Fruit fly (Drosophila melanogaster) whole organism, embryonic: ENCODE data around the gene CG17637.

Experiments used
- Blimp-1 ChIP-seq: fragments of 200-800 bp; sonication (Bioruptor generic); optimal IDR thresholded peaks from 3 replicates; lab custom pipeline; 2018; ENCODE audit warnings: missing biosample characterization, missing genetic modification characterization, mild to moderate bottlenecking, moderate library complexity, missing genetic modification reagents
- CG11456 ChIP-seq: fragments of 200-800 bp; sonication (Bioruptor generic); IDR thresholded peaks from 3 replicates; pipeline ENCODE4 v1.3.6; 2022; ENCODE audit warnings: missing biosample characterization, missing genetic modification characterization
- CG13624 ChIP-seq: fragments of 200-800 bp; sonication (Bioruptor generic); optimal IDR thresholded peaks from 2 replicates; lab custom pipeline; 2016; ENCODE audit warnings: missing biosample characterization, missing genetic modification characterization
- CG13775 ChIP-seq: fragments of 200-800 bp; sonication (Bioruptor generic); optimal IDR thresholded peaks from 3 replicates; lab custom pipeline; 2017; ENCODE audit warnings: missing biosample characterization, mild to moderate bottlenecking, missing genetic modification characterization
- CG15696 ChIP-seq: fragments of 200-800 bp; sonication (Bioruptor generic); optimal IDR thresholded peaks from 2 replicates; lab custom pipeline; 2019; ENCODE audit warnings: missing biosample characterization, mild to moderate bottlenecking, missing genetic modification characterization, moderate library complexity
- CG16815 ChIP-seq: fragments of 200-800 bp; sonication (Bioruptor generic); optimal IDR thresholded peaks from 3 replicates; lab custom pipeline; 2017; ENCODE audit warnings: missing biosample characterization, mild to moderate bottlenecking, missing genetic modification characterization
- CG17359 ChIP-seq: fragments of 200-800 bp; sonication (Bioruptor generic); optimal IDR thresholded peaks from 3 replicates; lab custom pipeline; 2018; ENCODE audit warnings: missing biosample characterization, mild to moderate bottlenecking, missing genetic modification characterization, moderate library complexity
- CG17802 ChIP-seq: fragments of 200-800 bp; sonication (Bioruptor generic); optimal IDR thresholded peaks from 2 replicates; lab custom pipeline; 2018; ENCODE audit warnings: missing biosample characterization, mild to moderate bottlenecking, missing genetic modification characterization, moderate library complexity
- CG2678 ChIP-seq: fragments of 200-800 bp; sonication (Bioruptor generic); optimal IDR thresholded peaks from 3 replicates; lab custom pipeline; 2019; ENCODE audit warnings: missing biosample characterization, mild to moderate bottlenecking, missing genetic modification characterization, moderate library complexity
- CG30403 ChIP-seq: fragments of 200-800 bp; sonication (Bioruptor generic); optimal IDR thresholded peaks from 3 replicates; lab custom pipeline; 2016; ENCODE audit warnings: missing biosample characterization, missing genetic modification characterization
- CG3065 ChIP-seq: fragments of 200-800 bp; sonication (Bioruptor generic); optimal IDR thresholded peaks from 2 replicates; lab custom pipeline; 2016; ENCODE audit warnings: missing biosample characterization, missing genetic modification characterization
- CG34376 ChIP-seq: fragments of 200-800 bp; sonication (Bioruptor generic); optimal IDR thresholded peaks from 2 replicates; lab custom pipeline; 2018; ENCODE audit warnings: missing biosample characterization, mild to moderate bottlenecking, missing genetic modification characterization
- CG3995 ChIP-seq: fragments of 200-800 bp; sonication (Bioruptor generic); optimal IDR thresholded peaks from 3 replicates; lab custom pipeline; 2016; ENCODE audit warnings: missing biosample characterization, missing genetic modification characterization
- CG4424 ChIP-seq: fragments of 200-800 bp; sonication (Bioruptor generic); optimal IDR thresholded peaks from 3 replicates; lab custom pipeline; 2016; ENCODE audit warnings: missing biosample characterization, missing genetic modification characterization
- Dek ChIP-seq: fragments of 200-800 bp; sonication (Bioruptor generic); optimal IDR thresholded peaks from 3 replicates; lab custom pipeline; 2019; ENCODE audit warnings: missing biosample characterization, mild to moderate bottlenecking, missing genetic modification characterization, moderate library complexity
- Dref ChIP-seq: fragments of 200-800 bp; sonication (Bioruptor generic); IDR thresholded peaks from 2 replicates; pipeline ENCODE4 v1.3.6; 2022; ENCODE audit warnings: missing biosample characterization, missing genetic modification characterization
- H15 ChIP-seq: fragments of 200-800 bp; sonication (Bioruptor generic); IDR thresholded peaks from 3 replicates; pipeline ENCODE4 v1.3.6; 2022; ENCODE audit warnings: missing biosample characterization, missing genetic modification characterization
- Hmx ChIP-seq: fragments of 200-800 bp; sonication (Bioruptor generic); optimal IDR thresholded peaks from 2 replicates; lab custom pipeline; 2016; ENCODE audit warnings: missing biosample characterization, missing genetic modification characterization
- Nf-YA ChIP-seq: fragments of 200-800 bp; sonication (Bioruptor generic); IDR thresholded peaks from 2 replicates; pipeline ENCODE4 v1.3.6; 2022; ENCODE audit warnings: missing biosample characterization, missing genetic modification characterization
- Optix ChIP-seq: fragments of 200-800 bp; sonication (Bioruptor generic); IDR thresholded peaks from 3 replicates; pipeline ENCODE4 v1.3.6; 2022; ENCODE audit warnings: missing biosample characterization, missing genetic modification characterization
- Side ChIP-seq: fragments of 200-800 bp; sonication (Bioruptor generic); optimal IDR thresholded peaks from 2 replicates; lab custom pipeline; 2016; ENCODE audit warnings: missing biosample characterization, missing genetic modification characterization
- Sox100B ChIP-seq: fragments of 200-800 bp; sonication (Bioruptor generic); optimal IDR thresholded peaks from 3 replicates; lab custom pipeline; 2018; ENCODE audit warnings: missing biosample characterization, mild to moderate bottlenecking, missing genetic modification characterization
- Ssrp ChIP-seq: fragments of 200-800 bp; sonication (Bioruptor generic); optimal IDR thresholded peaks from 2 replicates; lab custom pipeline; 2018; ENCODE audit warnings: missing biosample characterization, mild to moderate bottlenecking, missing genetic modification characterization, moderate library complexity
- ash1 ChIP-seq: fragments of 200-800 bp; sonication (Bioruptor generic); optimal IDR thresholded peaks from 2 replicates; lab custom pipeline; 2018; ENCODE audit warnings: missing biosample characterization, mild to moderate bottlenecking, missing genetic modification characterization
- bbx ChIP-seq: fragments of 200-800 bp; sonication (Bioruptor generic); IDR thresholded peaks from 2 replicates; pipeline ENCODE4 v1.3.6; 2022; ENCODE audit warnings: missing biosample characterization, missing genetic modification characterization; ENCODE audit not compliant: partially characterized antibody
- chinmo ChIP-seq: fragments of 200-800 bp; sonication (Bioruptor generic); IDR thresholded peaks from 4 replicates; pipeline ENCODE4 v1.3.6; 2022; ENCODE audit warnings: missing biosample characterization, missing genetic modification characterization; ENCODE audit not compliant: partially characterized antibody
- dpn ChIP-seq, 2 experiments: fragments of 200-800 bp; sonication (Bioruptor generic); optimal IDR thresholded peaks; 3 replicates each; lab custom pipeline; 2016; ENCODE audit warnings: missing biosample characterization in 2 of 2, missing genetic modification characterization in 2 of 2
- fd102C ChIP-seq: fragments of 200-800 bp; sonication (Bioruptor generic); optimal IDR thresholded peaks from 2 replicates; lab custom pipeline; 2018; ENCODE audit warnings: missing biosample characterization, mild to moderate bottlenecking, missing genetic modification characterization, moderate library complexity
- gce ChIP-seq: fragments of 200-800 bp; sonication (Bioruptor generic); IDR thresholded peaks from 3 replicates; pipeline ENCODE4 v1.3.6; 2022; ENCODE audit warnings: missing biosample characterization, missing genetic modification characterization
- gcm ChIP-seq: fragments of 200-800 bp; sonication (Bioruptor generic); optimal IDR thresholded peaks from 2 replicates; lab custom pipeline; 2019; ENCODE audit warnings: missing biosample characterization, mild to moderate bottlenecking, missing genetic modification characterization, moderate library complexity
- gfzf ChIP-seq: fragments of 200-800 bp; sonication (Bioruptor generic); optimal IDR thresholded peaks from 2 replicates; lab custom pipeline; 2016; ENCODE audit warnings: missing biosample characterization, mild to moderate bottlenecking, missing genetic modification characterization, moderate library complexity
- ind ChIP-seq: fragments of 200-800 bp; sonication (Bioruptor generic); optimal IDR thresholded peaks from 3 replicates; lab custom pipeline; 2016; ENCODE audit warnings: missing biosample characterization, missing genetic modification characterization
- kah ChIP-seq: fragments of 200-800 bp; sonication (Bioruptor generic); optimal IDR thresholded peaks from 2 replicates; lab custom pipeline; 2018; ENCODE audit warnings: missing biosample characterization, mild to moderate bottlenecking, missing genetic modification characterization
- kay ChIP-seq: fragments of 200-800 bp; sonication (Bioruptor generic); optimal IDR thresholded peaks from 2 replicates; lab custom pipeline; 2016; ENCODE audit warnings: missing biosample characterization, missing genetic modification characterization
- lbe ChIP-seq: fragments of 200-800 bp; sonication (Bioruptor generic); optimal IDR thresholded peaks from 2 replicates; lab custom pipeline; 2016; ENCODE audit warnings: missing biosample characterization, mild to moderate bottlenecking, missing genetic modification characterization
- lmd ChIP-seq: fragments of 200-800 bp; sonication (Bioruptor generic); IDR thresholded peaks from 2 replicates; pipeline ENCODE4 v1.3.6; 2022; ENCODE audit warnings: missing biosample characterization, missing genetic modification characterization
- lov ChIP-seq, 2 experiments: fragments of 200-800 bp in 1 of 2; fragments of >200 bp in 1 of 2; sonication (Bioruptor generic) in 1 of 2; IDR thresholded peaks in 1 of 2; optimal IDR thresholded peaks in 1 of 2; 2 replicates in 1 of 2; 3 replicates in 1 of 2; pipeline versions ENCODE4 v1.3.6 to Lab custom; 2017 to 2022; ENCODE audit warnings: missing biosample characterization in 1 of 2, missing genetic modification characterization in 1 of 2
- nom ChIP-seq: fragments of 200-800 bp; sonication (Bioruptor generic); optimal IDR thresholded peaks from 2 replicates; lab custom pipeline; 2017; ENCODE audit warnings: missing biosample characterization, missing genetic modification characterization, mild to moderate bottlenecking, moderate library complexity, missing genetic modification reagents
- oc ChIP-seq: fragments of 200-800 bp; sonication (Bioruptor generic); optimal IDR thresholded peaks from 2 replicates; lab custom pipeline; 2018; ENCODE audit warnings: missing biosample characterization, mild to moderate bottlenecking, missing genetic modification characterization, moderate library complexity
- pzg ChIP-seq: fragments of 200-800 bp; sonication (Bioruptor generic); optimal IDR thresholded peaks from 3 replicates; lab custom pipeline; 2018; ENCODE audit warnings: missing biosample characterization, mild to moderate bottlenecking, missing genetic modification characterization, moderate library complexity
- sens-2 ChIP-seq: fragments of 200-800 bp; sonication (Bioruptor generic); IDR thresholded peaks from 2 replicates; pipeline ENCODE4 v1.3.6; 2022; ENCODE audit warnings: missing biosample characterization, missing genetic modification characterization
- ssp ChIP-seq: fragments of 200-800 bp; sonication (Bioruptor generic); IDR thresholded peaks from 2 replicates; pipeline ENCODE4 v1.3.6; 2022; ENCODE audit warnings: missing biosample characterization, missing genetic modification characterization
- twi ChIP-seq: fragments of 200-800 bp; optimal IDR thresholded peaks from 2 replicates; lab custom pipeline; 2019; ENCODE audit warnings: missing biosample characterization, mild to moderate bottlenecking, missing genetic modification characterization, moderate library complexity
- unpg ChIP-seq: fragments of 200-800 bp; sonication (Bioruptor generic); optimal IDR thresholded peaks from 3 replicates; lab custom pipeline; 2018; ENCODE audit warnings: missing biosample characterization, mild to moderate bottlenecking, missing genetic modification characterization, moderate library complexity
- wdn ChIP-seq: fragments of 200-800 bp; sonication (Bioruptor generic); IDR thresholded peaks from 2 replicates; pipeline ENCODE4 v1.3.6; 2022; ENCODE audit warnings: missing biosample characterization, missing genetic modification characterization
- wek ChIP-seq: fragments of 200-800 bp; sonication (Bioruptor generic); optimal IDR thresholded peaks from 3 replicates; lab custom pipeline; 2018; ENCODE audit warnings: missing biosample characterization, mild to moderate bottlenecking, missing genetic modification characterization, moderate library complexity
- zen ChIP-seq: fragments of 200-800 bp; sonication (Bioruptor generic); optimal IDR thresholded peaks from 3 replicates; lab custom pipeline; 2018; ENCODE audit warnings: missing biosample characterization, mild to moderate bottlenecking, missing genetic modification characterization, moderate library complexity
- zfh1 ChIP-seq: fragments of 200-800 bp; sonication (Bioruptor generic); IDR thresholded peaks from 3 replicates; pipeline ENCODE4 v1.3.6; 2022; ENCODE audit warnings: missing biosample characterization, missing genetic modification characterization

The CG17637 gene

DNA sequence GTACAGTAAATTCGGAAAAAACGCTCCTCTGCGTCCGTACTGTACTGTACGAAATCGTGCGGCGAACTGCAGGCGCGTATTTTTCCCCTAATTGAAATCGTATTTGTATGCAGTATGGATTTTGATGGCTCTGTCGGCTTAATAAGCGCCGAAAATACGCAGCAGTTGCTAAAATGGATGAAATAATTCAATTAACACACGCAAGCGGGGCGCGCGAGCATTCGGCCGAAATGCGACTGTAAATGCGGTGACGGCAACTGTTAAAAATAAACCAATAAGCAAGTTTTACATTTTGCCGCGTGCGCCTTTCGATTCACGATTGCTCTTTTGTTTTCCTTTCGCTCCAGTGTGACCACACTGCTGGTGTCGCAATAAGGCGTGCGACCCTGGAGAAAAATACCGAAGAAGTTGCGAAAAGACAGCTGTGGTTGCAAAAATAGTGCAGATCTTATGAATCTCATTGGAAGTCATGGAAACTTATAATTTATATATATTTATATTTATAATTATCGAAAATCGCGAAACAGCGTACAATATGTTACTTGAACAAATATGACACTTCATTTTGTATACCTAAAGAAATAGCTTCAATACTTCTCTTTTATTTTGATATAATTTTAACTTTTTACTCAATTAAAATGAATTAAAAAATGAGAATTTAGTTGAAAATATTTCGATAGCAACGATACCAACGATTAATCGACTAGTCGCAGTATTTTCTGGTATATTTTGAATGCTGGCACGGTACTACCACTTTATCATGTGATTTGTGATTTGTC, 30.8 kb upstream of the CG17637 start, which contains the start of the genes CG32428 and CG5969 (continued):
- TF ChIP-seq zen (tag; lab: Kevin White, UChicago): peak; percentile 8
- TF ChIP-seq ind (GFP tag; lab: Kevin White, UChicago): peak; percentile 68
- TF ChIP-seq gcm: peak; percentile 32
- peak; percentile 47 to 59 for TF ChIP-seq dpn (GFP tag; optimal IDR thresholded peaks at IDR 0.05; lab: Kevin White, UChicago)
- peak; percentile 52 for TF ChIP-seq Sox100B
- no peak; the same call in 1 of the 2 replicates for TF ChIP-seq ssp
- peak; percentile 50 for TF ChIP-seq CG30403
- peak; percentile 76 for TF ChIP-seq Dek (tag; lab: Kevin White, UChicago)
- no peak for TF ChIP-seq CG3065 (GFP tag; lab: Kevin White, UChicago)
- TF ChIP-seq wdn: 0 out of 2 replicates have a peak, but pooled peaks have one; percentile 43
- TF ChIP-seq Side (GFP tag; lab: Kevin White, UChicago): peak; percentile 6
- no peak for TF ChIP-seq gce (GFP tag; lab: Robert Waterston, UW)
- peak; percentile 67 for TF ChIP-seq unpg (GFP tag; lab: Kevin White, UChicago)
- TF ChIP-seq Hmx: no peak
- TF ChIP-seq CG13775 (GFP tag; lab: Kevin White, UChicago): peak; percentile 58
- TF ChIP-seq CG4424 (GFP tag; lab: Kevin White, UChicago): peak; percentile 37
- TF ChIP-seq bbx (GFP tag; lab: Robert Waterston, UW): no peak
- no peak for TF ChIP-seq lov (optimal IDR thresholded peaks at IDR 0.05; lab: Kevin White, UChicago)
- TF ChIP-seq lov (GFP tag; IDR thresholded peaks at IDR 0.05; lab: Robert Waterston, UW): no peak
- TF ChIP-seq pzg (GFP tag; lab: Kevin White, UChicago): peak; percentile 62
- TF ChIP-seq nom (GFP tag; lab: Kevin White, UChicago): no peak
- TF ChIP-seq Ssrp: peak; percentile 28
- peak; percentile 75 for TF ChIP-seq gfzf (GFP tag; lab: Kevin White, UChicago)
- TF ChIP-seq sens-2: 0 out of 2 replicates have a peak, but pooled peaks have one; percentile 14
- no peak for TF ChIP-seq kah
- no peak for TF ChIP-seq Optix (GFP tag; lab: Robert Waterston, UW)
- TF ChIP-seq lmd: peak; percentile 64
- TF ChIP-seq oc (tag; lab: Kevin White, UChicago): peak; percentile 13
- TF ChIP-seq H15 (GFP tag; lab: Robert Waterston, UW): peak; percentile 50; the same call in 2 of the 3 replicates
- TF ChIP-seq kay: peak; percentile 1
- peak; percentile 31 for TF ChIP-seq CG13624 (GFP tag; lab: Kevin White, UChicago)
- peak; percentile 95 for TF ChIP-seq CG3995
- TF ChIP-seq CG16815 (GFP tag; lab: Kevin White, UChicago): peak; percentile 23
- TF ChIP-seq fd102C (GFP tag; lab: Kevin White, UChicago): no peak
- no peak for TF ChIP-seq ash1 (GFP tag; lab: Kevin White, UChicago)
- TF ChIP-seq twi (tag; lab: Kevin White, UChicago): peak; percentile 14
- TF ChIP-seq Dref (GFP tag; lab: Robert Waterston, UW): peak; percentile 38; the same call in 1 of the 2 replicates
- peak; percentile 80 for TF ChIP-seq CG2678
- TF ChIP-seq CG15696 (tag; lab: Kevin White, UChicago): no peak
- TF ChIP-seq chinmo (GFP tag; lab: Robert Waterston, UW): peak; percentile 64; the same call in 1 of the 4 replicates
- peak; percentile 43 for TF ChIP-seq CG17359
- peak; percentile 54 for TF ChIP-seq lbe (GFP tag; lab: Kevin White, UChicago)
- TF ChIP-seq CG34376 (GFP tag; lab: Kevin White, UChicago): peak; percentile 26
- TF ChIP-seq wek (GFP tag; lab: Kevin White, UChicago): peak; percentile 51
- peak; percentile 3 for TF ChIP-seq CG17802
- no peak for TF ChIP-seq Nf-YA
- TF ChIP-seq CG11456: peak; percentile 71
- peak; percentile 62; the same call in 2 of the 3 replicates for TF ChIP-seq zfh1 (GFP tag; lab: Robert Waterston, UW)
- TF ChIP-seq Blimp-1 (GFP tag; lab: Kevin White, UChicago): peak; percentile 26
